Worm (Caenorhabditis elegans) whole organism, late embryonic: Measurements from ENCODE around the gene T06D8.9.

Experiments used
- K02D7.2 ChIP-seq: sonication (generic microtip); optimal IDR thresholded peaks from 2 replicates; lab custom pipeline; 2017; ENCODE audit warnings: mild to moderate bottlenecking, missing genetic modification characterization, missing compliant biosample characterization
- ama-1 ChIP-seq: fragments of 150-350 bp; optimal IDR thresholded peaks from 2 replicates; lab custom pipeline; 2014
- ceh-45 ChIP-seq: fragments of 200-800 bp; sonication (Bioruptor generic); IDR thresholded peaks from 2 replicates; pipeline ENCODE4 v1.3.6; 2022; ENCODE audit warnings: missing genetic modification reagents, missing genetic modification characterization, missing compliant biosample characterization
- ceh-48 ChIP-seq: sonication (generic microtip); optimal IDR thresholded peaks from 2 replicates; lab custom pipeline; 2016; ENCODE audit warnings: missing genetic modification characterization, inconsistent platforms, missing compliant biosample characterization
- nhr-11 ChIP-seq: fragments of 150-350 bp; optimal IDR thresholded peaks from 2 replicates; lab custom pipeline; 2014; ENCODE audit warnings: missing biosample characterization, missing genetic modification characterization
- unc-86 ChIP-seq: sonication (generic microtip); optimal IDR thresholded peaks from 2 replicates; lab custom pipeline; 2016; ENCODE audit warnings: missing genetic modification characterization, missing compliant biosample characterization

ce11 chrII:11221771-11222355 lies 17.5 kb upstream of the T06D8.9 start, which contains the start of gene plpr-1:
- no peak for TF ChIP-seq ceh-45 (GFP tag; lab: Robert Waterston, UW)
- no peak for TF ChIP-seq ceh-48 (tag; lab: Kevin White, UChicago)
- TF ChIP-seq ama-1 (lab: Kevin White, UChicago) = no peak
- TF ChIP-seq K02D7.2 (tag; lab: Kevin White, UChicago) = no peak
- no peak for TF ChIP-seq unc-86 (tag; lab: Kevin White, UChicago)
- TF ChIP-seq nhr-11 = no peak
